Worm (Caenorhabditis elegans): ENCODE data around the gene ZK1248.11.

Gene ZK1248.11

ce11 chrII:5844694-5845129, 16.3 kb upstream of the ZK1248.11 start (continued):
- TF ChIP-seq rbr-2 (tag; optimal IDR thresholded peaks at IDR 0.05): peak; percentile 99
- TF ChIP-seq T26A8.4 (GFP tag; IDR thresholded peaks at IDR 0.05): peak; percentile 100
- peak; percentile 89 for TF ChIP-seq cey-2 (tag; optimal IDR thresholded peaks at IDR 0.05; ENCODE audit: borderline replicate concordance, insufficient read depth)
- peak; percentile 97 for TF ChIP-seq F49E8.2 (tag; optimal IDR thresholded peaks at IDR 0.05; ENCODE audit: borderline replicate concordance)

ce11 chrII:5841866-5842265, 13.5 kb upstream of the ZK1248.11 start, which contains the start of gene nep-25:
nep-25 (plus strand) TSS chrII:5842240.
- no peak for TF ChIP-seq nhr-10 (tag; optimal IDR thresholded peaks at IDR 0.05)
- TF ChIP-seq nhr-42 (GFP tag; IDR thresholded peaks at IDR 0.05): no peak
- TF ChIP-seq unc-62 (GFP tag; optimal IDR thresholded peaks at IDR 0.05 in 1 of 2): peak in 1 of 2 experiments; percentile 90
- no peak for TF ChIP-seq unc-62 (tag; optimal IDR thresholded peaks at IDR 0.05)
- TF ChIP-seq aha-1 (tag): peak; percentile 46
- TF ChIP-seq F26F4.8 (GFP tag; conservative IDR thresholded peaks at IDR 0.05): no peak

- TF ChIP-seq zip-2 (tag; optimal IDR thresholded peaks at IDR 0.05): no peak
- no peak for TF ChIP-seq saeg-2 (GFP tag; IDR thresholded peaks at IDR 0.05)
- peak; percentile 34 for TF ChIP-seq nhr-11 (tag; optimal IDR thresholded peaks at IDR 0.05)
- peak in 1 of 2 experiments; percentile 94 for TF ChIP-seq daf-16 (GFP tag; optimal IDR thresholded peaks at IDR 0.05)
- TF ChIP-seq daf-16 (tag; optimal IDR thresholded peaks at IDR 0.05): no peak
- no peak for TF ChIP-seq unc-130 (GFP tag; optimal IDR thresholded peaks at IDR 0.05)
- TF ChIP-seq dve-1 (tag; optimal IDR thresholded peaks at IDR 0.05; ENCODE audit: insufficient read depth): no peak
- no peak for TF ChIP-seq sdz-12 (GFP tag; optimal IDR thresholded peaks at IDR 0.05)
- TF ChIP-seq nhr-48 (tag; optimal IDR thresholded peaks at IDR 0.05): no peak
Observed at ce11 chrII:5841053-5841547, 12.7 kb upstream of the ZK1248.11 start, which contains the start of gene lec-5. lec-5 (minus strand) TSS chrII:5841103.

- TF ChIP-seq R02D3.7 (tag; optimal IDR thresholded peaks at IDR 0.05) (peak; percentile 88), dpl-1 (GFP tag; optimal IDR thresholded peaks at IDR 0.05) (peak; percentile 12), mes-2 (tag; optimal IDR thresholded peaks at IDR 0.05; ENCODE audit: poor library complexity, severe bottlenecking) (peak; percentile 57), daf-16 (GFP tag; optimal IDR thresholded peaks at IDR 0.05) (no peak), daf-16 (tag; optimal IDR thresholded peaks at IDR 0.05) (peak; percentile 24), attf-4 (tag; optimal IDR thresholded peaks at IDR 0.05) (no peak), lsy-2 (tag; optimal IDR thresholded peaks at IDR 0.05) (peak in 1 of 2 experiments; percentile 54)
Observed at ce11 chrII:5839227-5839626, 10.8 kb upstream of the ZK1248.11 start, which contains the start of gene ZK1248.19. ZK1248.19 (minus strand) TSS chrII:5839414.

ce11 chrII:5838453-5838852, 10.1 kb upstream of the ZK1248.11 start, which contains the start of gene ZK1248.15:
ZK1248.15 (minus strand) TSS chrII:5838553.
- peak in 1 of 2 experiments; percentile 86 for TF ChIP-seq unc-62 (GFP tag; optimal IDR thresholded peaks at IDR 0.05 in 1 of 2)
- no peak for TF ChIP-seq unc-62 (tag; optimal IDR thresholded peaks at IDR 0.05)
- TF ChIP-seq lin-39 (tag; optimal IDR thresholded peaks at IDR 0.05): no peak

ce11 chrII:5836153-5836719, 7.8 kb upstream of the ZK1248.11 start, which contains the start of gene fzo-1:
fzo-1 (minus strand) TSS chrII:5836203.
- TF ChIP-seq nhr-6 (tag; optimal IDR thresholded peaks at IDR 0.05): peak; percentile 57
- TF ChIP-seq dve-1 (tag; optimal IDR thresholded peaks at IDR 0.05; ENCODE audit: insufficient read depth): peak; percentile 8
- TF ChIP-seq aha-1 (tag): peak; percentile 22
- no peak for TF ChIP-seq zip-2 (tag; optimal IDR thresholded peaks at IDR 0.05)
- no peak for TF ChIP-seq nhr-41 (GFP tag; IDR thresholded peaks at IDR 0.05)
- peak; percentile 36 for TF ChIP-seq hlh-30 (tag; optimal IDR thresholded peaks at IDR 0.05; ENCODE audit: insufficient read depth)
- no peak for TF ChIP-seq fos-1 (tag; optimal IDR thresholded peaks at IDR 0.05)
- TF ChIP-seq mes-2 (tag; optimal IDR thresholded peaks at IDR 0.05; ENCODE audit: poor library complexity, severe bottlenecking): peak; percentile 62
- no peak for TF ChIP-seq skn-1 (tag; optimal IDR thresholded peaks at IDR 0.05)
- peak in 1 of 2 experiments; percentile 77 for TF ChIP-seq hif-1 (tag; optimal IDR thresholded peaks at IDR 0.05)
- TF ChIP-seq dpl-1 (GFP tag; optimal IDR thresholded peaks at IDR 0.05): peak; percentile 16
- TF ChIP-seq mep-1 (tag; optimal IDR thresholded peaks at IDR 0.05): peak; percentile 19
- peak; percentile 41 for TF ChIP-seq unc-130 (GFP tag; optimal IDR thresholded peaks at IDR 0.05)
- peak; percentile 64 for TF ChIP-seq T20F7.1 (GFP tag; optimal IDR thresholded peaks at IDR 0.05)
- TF ChIP-seq pha-4 (GFP tag; IDR thresholded peaks at IDR 0.05): peak; percentile 25; the same call in 1 of the 2 replicates
- no peak for TF ChIP-seq pha-4 (tag; optimal IDR thresholded peaks at IDR 0.05)
- peak in 1 of 2 experiments; percentile 48 for TF ChIP-seq lsy-2 (tag; optimal IDR thresholded peaks at IDR 0.05)
